Fruit fly (Drosophila melanogaster) whole organism, embryonic: ENCODE measurements around the gene MESK4.

Source experiments
- ATbp ChIP-seq: fragments of 200-800 bp; sonication (Bioruptor generic); optimal IDR thresholded peaks from 2 replicates; lab custom pipeline; 2017; ENCODE audit warnings: missing biosample characterization, mild to moderate bottlenecking, missing genetic modification characterization, missing genetic modification reagents
- Ada2b ChIP-seq: fragments of 200-800 bp; sonication (Bioruptor generic); IDR thresholded peaks from 2 replicates; pipeline ENCODE4 v1.3.6; 2022; ENCODE audit warnings: missing biosample characterization, missing genetic modification characterization
- Asciz ChIP-seq: fragments of 200-800 bp; sonication (Bioruptor generic); optimal IDR thresholded peaks from 2 replicates; lab custom pipeline; 2017; ENCODE audit warnings: missing biosample characterization, mild to moderate bottlenecking, missing genetic modification characterization, missing genetic modification reagents
- Blimp-1 ChIP-seq: fragments of 200-800 bp; sonication (Bioruptor generic); optimal IDR thresholded peaks from 3 replicates; lab custom pipeline; 2018; ENCODE audit warnings: missing biosample characterization, missing genetic modification characterization, mild to moderate bottlenecking, moderate library complexity, missing genetic modification reagents
- CG10147 ChIP-seq: fragments of 200-800 bp; sonication (Bioruptor generic); optimal IDR thresholded peaks from 2 replicates; lab custom pipeline; 2019; ENCODE audit warnings: missing biosample characterization, mild to moderate bottlenecking, missing genetic modification characterization, moderate library complexity
- CG10654 ChIP-seq: fragments of 200-800 bp; sonication (Bioruptor generic); optimal IDR thresholded peaks from 2 replicates; lab custom pipeline; 2016; ENCODE audit warnings: missing biosample characterization, missing genetic modification characterization
- CG10979 ChIP-seq: fragments of 200-800 bp; sonication (Bioruptor generic); optimal IDR thresholded peaks from 2 replicates; lab custom pipeline; 2018; ENCODE audit warnings: missing biosample characterization, mild to moderate bottlenecking, missing genetic modification characterization, moderate library complexity
- CG13287 ChIP-seq: fragments of 200-800 bp; sonication (Bioruptor generic); IDR thresholded peaks from 2 replicates; pipeline ENCODE4 v1.3.6; 2022; ENCODE audit warnings: missing biosample characterization, missing genetic modification characterization; ENCODE audit not compliant: partially characterized antibody
- CG14860 ChIP-seq: fragments of 200-800 bp; sonication (Bioruptor generic); IDR thresholded peaks from 3 replicates; pipeline ENCODE4 v1.3.6; 2022; ENCODE audit warnings: missing biosample characterization, missing genetic modification characterization; ENCODE audit not compliant: partially characterized antibody
- CG15269 ChIP-seq: fragments of 200-800 bp; sonication (Bioruptor generic); optimal IDR thresholded peaks from 2 replicates; lab custom pipeline; 2018; ENCODE audit warnings: missing biosample characterization, mild to moderate bottlenecking, missing genetic modification characterization, moderate library complexity
- CG17186 ChIP-seq: fragments of 200-800 bp; sonication (Bioruptor generic); optimal IDR thresholded peaks from 3 replicates; lab custom pipeline; 2017; ENCODE audit warnings: missing biosample characterization, missing genetic modification reagents, missing genetic modification characterization
- CG17328 ChIP-seq: fragments of 200-800 bp; sonication (Bioruptor generic); IDR thresholded peaks from 2 replicates; pipeline ENCODE4 v1.3.6; 2022; ENCODE audit warnings: missing biosample characterization, missing genetic modification characterization
- CG18262 ChIP-seq: fragments of 200-800 bp; optimal IDR thresholded peaks from 3 replicates; lab custom pipeline; 2019; ENCODE audit warnings: missing biosample characterization, mild to moderate bottlenecking, missing genetic modification characterization, moderate library complexity
- CG1832 ChIP-seq: fragments of 200-800 bp; sonication (Bioruptor generic); optimal IDR thresholded peaks from 2 replicates; lab custom pipeline; 2017; ENCODE audit warnings: missing biosample characterization, mild to moderate bottlenecking, missing genetic modification characterization, inconsistent platforms
- CG18476 ChIP-seq: fragments of 200-800 bp; sonication (Bioruptor generic); optimal IDR thresholded peaks from 2 replicates; lab custom pipeline; 2016; ENCODE audit warnings: missing biosample characterization, mild to moderate bottlenecking, missing genetic modification characterization
- CG2116 ChIP-seq: fragments of 200-800 bp; sonication (Bioruptor generic); optimal IDR thresholded peaks from 3 replicates; lab custom pipeline; 2018; ENCODE audit warnings: missing biosample characterization, mild to moderate bottlenecking, missing genetic modification characterization
- CG31224 ChIP-seq: fragments of 200-800 bp; sonication (Bioruptor generic); IDR thresholded peaks from 2 replicates; pipeline ENCODE4 v1.3.6; 2022; ENCODE audit warnings: missing biosample characterization, missing genetic modification characterization
- CG3995 ChIP-seq: fragments of 200-800 bp; sonication (Bioruptor generic); optimal IDR thresholded peaks from 3 replicates; lab custom pipeline; 2016; ENCODE audit warnings: missing biosample characterization, missing genetic modification characterization
- CG4617 ChIP-seq: fragments of 200-800 bp; sonication (Bioruptor generic); optimal IDR thresholded peaks from 3 replicates; lab custom pipeline; 2016; ENCODE audit warnings: missing biosample characterization, missing genetic modification characterization, borderline replicate concordance
- CG6765 ChIP-seq: fragments of 200-800 bp; sonication (Bioruptor generic); optimal IDR thresholded peaks from 3 replicates; lab custom pipeline; 2017; ENCODE audit warnings: missing biosample characterization, mild to moderate bottlenecking, missing genetic modification characterization
- CG6813 ChIP-seq: fragments of 200-800 bp; sonication (Bioruptor generic); optimal IDR thresholded peaks from 2 replicates; lab custom pipeline; 2017; ENCODE audit warnings: missing biosample characterization, missing genetic modification characterization, mild to moderate bottlenecking, moderate library complexity, missing genetic modification reagents
- CG7372 ChIP-seq: fragments of 200-800 bp; sonication (Bioruptor generic); IDR thresholded peaks from 2 replicates; pipeline ENCODE4 v1.3.6; 2022; ENCODE audit warnings: missing biosample characterization, missing genetic modification characterization
- CG8388 ChIP-seq: fragments of 200-800 bp; sonication (Bioruptor generic); optimal IDR thresholded peaks from 2 replicates; lab custom pipeline; 2019; ENCODE audit warnings: missing biosample characterization, mild to moderate bottlenecking, missing genetic modification characterization, moderate library complexity
- Dp ChIP-seq: fragments of 200-800 bp; sonication (Bioruptor generic); optimal IDR thresholded peaks from 2 replicates; lab custom pipeline; 2018; ENCODE audit warnings: missing biosample characterization, mild to moderate bottlenecking, missing genetic modification characterization, moderate library complexity
- E2f2 ChIP-seq: fragments of 200-800 bp; sonication (Bioruptor generic); IDR thresholded peaks from 2 replicates; pipeline ENCODE4 v1.3.6; 2022; ENCODE audit warnings: missing biosample characterization, missing genetic modification characterization
- Ets97D ChIP-seq: fragments of 200-800 bp; sonication (Bioruptor generic); optimal IDR thresholded peaks from 3 replicates; lab custom pipeline; 2016; ENCODE audit warnings: missing biosample characterization, missing genetic modification characterization
- Fer1 ChIP-seq: fragments of 200-800 bp; sonication (Bioruptor generic); optimal IDR thresholded peaks from 2 replicates; lab custom pipeline; 2017; ENCODE audit warnings: missing biosample characterization, mild to moderate bottlenecking, missing genetic modification characterization
- Fer3 ChIP-seq: fragments of 200-800 bp; sonication (Bioruptor generic); optimal IDR thresholded peaks from 2 replicates; lab custom pipeline; 2018; ENCODE audit warnings: missing biosample characterization, mild to moderate bottlenecking, missing genetic modification characterization, moderate library complexity
- GATAe ChIP-seq: fragments of 200-800 bp; sonication (Bioruptor generic); conservative IDR thresholded peaks from 2 replicates; pipeline ENCODE4 v1.3.6; 2022; ENCODE audit warnings: missing biosample characterization, missing genetic modification characterization
- HLH4C ChIP-seq: fragments of 200-800 bp; sonication (Bioruptor generic); IDR thresholded peaks from 3 replicates; pipeline ENCODE4 v1.3.6; 2022; ENCODE audit warnings: missing biosample characterization, missing genetic modification characterization; ENCODE audit not compliant: partially characterized antibody
- HLHmδ ChIP-seq: fragments of 200-800 bp; sonication (Bioruptor generic); optimal IDR thresholded peaks from 2 replicates; lab custom pipeline; 2018; ENCODE audit warnings: missing biosample characterization, mild to moderate bottlenecking, missing genetic modification characterization, moderate library complexity
- Hmx ChIP-seq: fragments of 200-800 bp; sonication (Bioruptor generic); optimal IDR thresholded peaks from 2 replicates; lab custom pipeline; 2016; ENCODE audit warnings: missing biosample characterization, missing genetic modification characterization
- Lim3 ChIP-seq: fragments of 200-800 bp; sonication (Bioruptor generic); IDR thresholded peaks from 2 replicates; pipeline ENCODE4 v1.3.6; 2022; ENCODE audit warnings: missing biosample characterization, missing genetic modification characterization
- Opbp ChIP-seq: fragments of 200-800 bp; sonication (Bioruptor generic); IDR thresholded peaks from 3 replicates; pipeline ENCODE4 v1.3.6; 2022; ENCODE audit warnings: missing biosample characterization, missing genetic modification characterization; ENCODE audit not compliant: partially characterized antibody
- Ravus ChIP-seq: fragments of 200-800 bp; sonication (Bioruptor generic); IDR thresholded peaks from 2 replicates; pipeline ENCODE4 v1.3.6; 2022; ENCODE audit warnings: missing biosample characterization, missing genetic modification characterization
- Usf ChIP-seq: fragments of 200-800 bp; sonication (Bioruptor generic); optimal IDR thresholded peaks from 2 replicates; lab custom pipeline; 2017; ENCODE audit warnings: missing genotype, missing biosample characterization, missing genetic modification characterization
- btn ChIP-seq: fragments of 200-800 bp; sonication (Bioruptor generic); optimal IDR thresholded peaks from 2 replicates; lab custom pipeline; 2016; ENCODE audit warnings: missing biosample characterization, missing genetic modification characterization
- cad ChIP-seq: fragments of >200 bp; optimal IDR thresholded peaks from 2 replicates; lab custom pipeline; 2017; ENCODE audit warnings: missing biosample characterization, missing genetic modification characterization
- cas ChIP-seq: fragments of 200-800 bp; sonication (Bioruptor generic); IDR thresholded peaks from 2 replicates; pipeline ENCODE4 v1.3.6; 2022; ENCODE audit warnings: missing biosample characterization, missing genetic modification characterization
- dimm ChIP-seq: fragments of 200-800 bp; sonication (Bioruptor generic); IDR thresholded peaks from 2 replicates; pipeline ENCODE4 v1.3.6; 2022; ENCODE audit warnings: missing biosample characterization, missing genetic modification characterization
- ewg ChIP-seq: fragments of 200-800 bp; sonication (Bioruptor generic); optimal IDR thresholded peaks from 3 replicates; lab custom pipeline; 2017; ENCODE audit warnings: mild to moderate bottlenecking, missing biosample characterization, missing genetic modification reagents, missing genetic modification characterization
- eyg ChIP-seq: fragments of 200-800 bp; sonication (Bioruptor generic); optimal IDR thresholded peaks from 3 replicates; lab custom pipeline; 2016; ENCODE audit warnings: missing biosample characterization, missing genetic modification characterization
- fru ChIP-seq: fragments of >200 bp; optimal IDR thresholded peaks from 2 replicates; lab custom pipeline; 2017
- luna ChIP-seq: fragments of 200-800 bp; sonication (Bioruptor generic); optimal IDR thresholded peaks from 2 replicates; lab custom pipeline; 2016; ENCODE audit warnings: missing biosample characterization, missing genetic modification characterization
- prd ChIP-seq, 3 experiments: fragments of >200 bp in 2 of 3; fragments of 200-800 bp in 1 of 3; sonication (Bioruptor generic) in 1 of 3; optimal IDR thresholded peaks in 2 of 3; IDR thresholded peaks in 1 of 3; 2 replicates in 2 of 3; 3 replicates in 1 of 3; pipeline versions ENCODE4 v1.3.6 to Lab custom; 2017 to 2022; ENCODE audit warnings: missing biosample characterization in 1 of 3, missing genetic modification characterization in 1 of 3
- sd ChIP-seq: fragments of 200-800 bp; sonication (Bioruptor generic); optimal IDR thresholded peaks from 3 replicates; lab custom pipeline; 2018; ENCODE audit warnings: missing biosample characterization, mild to moderate bottlenecking, missing genetic modification characterization, moderate library complexity
- tio ChIP-seq: fragments of 200-800 bp; sonication (Bioruptor generic); optimal IDR thresholded peaks from 2 replicates; lab custom pipeline; 2017; ENCODE audit warnings: missing biosample characterization, missing genetic modification characterization, inconsistent platforms
- ttk ChIP-seq: fragments of 200-800 bp; sonication (Bioruptor generic); IDR thresholded peaks from 2 replicates; pipeline ENCODE4 v2.1.2; 2022; ENCODE audit warnings: missing biosample characterization, missing genetic modification characterization

MESK4 gene

dm6 chr3R:16957759-16958536 is 30.7 kb upstream of the MESK4 start (continued):
- TF ChIP-seq ewg (peak; percentile 76), Dp (GFP tag; lab: Kevin White, UChicago) (peak; percentile 13), CG10979 (tag; lab: Kevin White, UChicago) (peak; percentile 91), cas (GFP tag; lab: Robert Waterston, UW) (no peak), Usf (peak; percentile 73), Opbp (GFP tag; lab: Robert Waterston, UW) (peak; percentile 40; the same call in 1 of the 3 replicates), CG18262 (peak; percentile 97), HLH4C (GFP tag; lab: Robert Waterston, UW) (no peak), luna (GFP tag; lab: Kevin White, UChicago) (no peak), E2f2 (GFP tag; lab: Robert Waterston, UW) (peak; percentile 45), Fer1 (GFP tag; lab: Kevin White, UChicago) (no peak), btn (no peak), tio (GFP tag; lab: Kevin White, UChicago) (peak; percentile 78), Ravus (GFP tag; lab: Robert Waterston, UW) (peak; percentile 7; the same call in 1 of the 2 replicates), fru (no peak), Lim3 (GFP tag; lab: Robert Waterston, UW) (no peak), dimm (no peak), ttk (GFP tag; lab: Robert Waterston, UW) (peak; percentile 78), CG15269 (peak; percentile 84), eyg (GFP tag; lab: Kevin White, UChicago) (no peak), cad (GFP tag; lab: Kevin White, UChicago) (no peak), CG10147 (no peak), Asciz (peak; percentile 82), ATbp (GFP tag; lab: Kevin White, UChicago) (peak; percentile 74), Ada2b (peak; percentile 51), CG2116 (GFP tag; lab: Kevin White, UChicago) (peak; percentile 61), CG4617 (GFP tag; lab: Kevin White, UChicago) (peak; percentile 2), CG6765 (GFP tag; lab: Kevin White, UChicago) (peak; percentile 81), CG17328 (peak; percentile 64), CG8388 (GFP tag; lab: Kevin White, UChicago) (peak; percentile 87), CG13287 (GFP tag; lab: Robert Waterston, UW) (peak; percentile 10; the same call in 1 of the 2 replicates), sd (tag; lab: Kevin White, UChicago) (peak; percentile 31), Blimp-1 (GFP tag; lab: Kevin White, UChicago) (peak; percentile 80), CG14860 (GFP tag; lab: Robert Waterston, UW) (no peak), CG1832 (GFP tag; lab: Kevin White, UChicago) (no peak), Hmx (GFP tag; lab: Kevin White, UChicago) (no peak), CG18476 (GFP tag; lab: Kevin White, UChicago) (peak; percentile 65), CG17186 (GFP tag; lab: Kevin White, UChicago) (no peak), CG6813 (peak; percentile 81), Ets97D (GFP tag; lab: Kevin White, UChicago) (no peak), CG7372 (GFP tag; lab: Robert Waterston, UW) (peak; percentile 50), prd (optimal IDR thresholded peaks at IDR 0.05; lab: Kevin White, UChicago) (no peak), prd (GFP tag; IDR thresholded peaks at IDR 0.05; lab: Robert Waterston, UW) (peak; percentile 83), CG3995 (GFP tag; lab: Kevin White, UChicago) (no peak), HLHmδ (no peak), Fer3 (no peak), CG10654 (GFP tag; lab: Kevin White, UChicago) (peak; percentile 72), GATAe (GFP tag; lab: Robert Waterston, UW) (no peak), CG31224 (GFP tag; lab: Robert Waterston, UW) (no peak)
